Fruit fly (Drosophila melanogaster) whole organism, wandering third instar larva: ENCODE data around the gene Clc.

Experiments used
- Dif ChIP-seq: fragments of 200-275, 200-300 bp; sonication (Bioruptor generic); optimal IDR thresholded peaks from 2 replicates; lab custom pipeline; 2018; ENCODE audit warnings: missing biosample characterization, missing genetic modification characterization; ENCODE audit not compliant: partially characterized antibody
- Myc ChIP-seq: fragments of >200 bp; optimal IDR thresholded peaks from 2 replicates; lab custom pipeline; 2017
- dmrt93B ChIP-seq: fragments of 200-800 bp; sonication (Bioruptor generic); optimal IDR thresholded peaks from 2 replicates; lab custom pipeline; 2018; ENCODE audit warnings: missing biosample characterization, mild to moderate bottlenecking, missing genetic modification characterization
- jim ChIP-seq: fragments of 175-275, 200-325 bp; sonication (Bioruptor generic); optimal IDR thresholded peaks from 2 replicates; lab custom pipeline; 2016; ENCODE audit warnings: missing biosample characterization, mild to moderate bottlenecking, missing genetic modification characterization
- pan ChIP-seq: fragments of >200 bp; optimal IDR thresholded peaks from 2 replicates; lab custom pipeline; 2017

dm6 chr3L:20199569-20200247, 41.1 kb upstream of the Clc start, which contains the start of gene CG42833:
- no peak for TF ChIP-seq Dif (GFP tag; lab: Kevin White, UChicago)
- no peak for TF ChIP-seq dmrt93B (GFP tag; lab: Kevin White, UChicago)
- no peak for TF ChIP-seq jim (GFP tag; lab: Kevin White, UChicago)
- TF ChIP-seq Myc: peak; percentile 51
- TF ChIP-seq pan: no peak
